Worm (Caenorhabditis elegans): Measurements from ENCODE around the gene Y27F2A.11.

DNA sequence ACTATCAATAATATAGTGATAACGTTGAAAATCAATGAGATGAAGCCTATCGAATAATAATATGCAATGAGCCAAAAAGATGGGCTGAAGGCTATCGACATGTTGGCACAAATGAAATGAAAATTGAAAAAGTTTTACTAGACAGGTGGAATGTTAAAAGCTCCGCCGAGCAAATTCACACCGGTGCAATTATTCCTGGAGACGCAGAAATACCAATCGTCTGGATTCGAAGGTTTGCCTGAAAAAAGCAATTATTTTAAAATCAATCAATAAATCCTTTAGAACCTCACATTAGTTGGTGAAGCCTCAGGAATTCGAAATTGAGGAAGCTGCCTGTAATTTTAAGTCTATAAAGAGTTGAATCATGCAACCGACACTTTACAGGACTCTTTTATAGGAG, 34.8 kb upstream of the Y27F2A.11 start, which contains the start of gene sri-32:
- TF ChIP-seq lin-13 (GFP tag; optimal IDR thresholded peaks at IDR 0.05) (no peak), tbx-2 (tag; optimal IDR thresholded peaks at IDR 0.05) (no peak), swsn-7 (tag; optimal IDR thresholded peaks at IDR 0.05) (no peak), zag-1 (tag; optimal IDR thresholded peaks at IDR 0.05) (no peak), dpl-1 (GFP tag; optimal IDR thresholded peaks at IDR 0.05) (no peak), ceh-88 (GFP tag; IDR thresholded peaks at IDR 0.05) (no peak)

All from whole organism, L1 larva.